Fruit fly (Drosophila melanogaster) whole organism, prepupa: ENCODE measurements around the gene CG42299.

Source experiments
- Blimp-1 ChIP-seq: fragments of 200-800 bp; sonication (Bioruptor generic); optimal IDR thresholded peaks from 3 replicates; lab custom pipeline; 2017; ENCODE audit warnings: missing biosample characterization, missing genetic modification characterization, mild to moderate bottlenecking, moderate library complexity, missing genetic modification reagents
- CG10669 ChIP-seq: fragments of 200-800 bp; sonication (Bioruptor generic); optimal IDR thresholded peaks from 3 replicates; lab custom pipeline; 2018; ENCODE audit warnings: missing biosample characterization, mild to moderate bottlenecking, missing genetic modification characterization, moderate library complexity
- CG11294 ChIP-seq: fragments of 200-800 bp; sonication (Bioruptor generic); IDR thresholded peaks from 2 replicates; pipeline ENCODE4 v1.3.6; 2022; ENCODE audit warnings: missing biosample characterization, missing genetic modification characterization
- CG11762 ChIP-seq: fragments of 200-800 bp; sonication (Bioruptor generic); optimal IDR thresholded peaks from 3 replicates; lab custom pipeline; 2016; ENCODE audit warnings: missing biosample characterization, missing genetic modification characterization; ENCODE audit not compliant: insufficient read depth
- CG15336 ChIP-seq: fragments of 200-800 bp; sonication (Bioruptor generic); IDR thresholded peaks from 2 replicates; pipeline ENCODE4 v1.3.6; 2022; ENCODE audit warnings: missing biosample characterization, missing genetic modification characterization
- CG3032 ChIP-seq: fragments of 200-800 bp; optimal IDR thresholded peaks from 2 replicates; lab custom pipeline; 2019; ENCODE audit warnings: missing biosample characterization, mild to moderate bottlenecking, missing genetic modification characterization, moderate library complexity
- CG31627 ChIP-seq: fragments of 200-800 bp; sonication (Bioruptor generic); optimal IDR thresholded peaks from 3 replicates; lab custom pipeline; 2016; ENCODE audit warnings: missing biosample characterization, missing genetic modification characterization
- CG32006 ChIP-seq: fragments of 200-800 bp; sonication (Bioruptor generic); optimal IDR thresholded peaks from 3 replicates; lab custom pipeline; 2017; ENCODE audit warnings: missing biosample characterization, mild to moderate bottlenecking, missing genetic modification characterization
- CG3919 ChIP-seq: fragments of 200-800 bp; sonication (Bioruptor generic); optimal IDR thresholded peaks from 3 replicates; lab custom pipeline; 2016; ENCODE audit warnings: missing biosample characterization, missing genetic modification characterization
- CG6163 ChIP-seq: fragments of 200-800 bp; sonication (Bioruptor generic); IDR thresholded peaks from 3 replicates; pipeline ENCODE4 v1.3.6; 2022; ENCODE audit warnings: missing biosample characterization, missing genetic modification characterization
- CG6276 ChIP-seq: fragments of 200-800 bp; sonication (Bioruptor generic); optimal IDR thresholded peaks from 2 replicates; lab custom pipeline; 2017; ENCODE audit warnings: missing biosample characterization, mild to moderate bottlenecking, missing genetic modification characterization
- CG6808 ChIP-seq: fragments of 200-800 bp; sonication (Bioruptor generic); optimal IDR thresholded peaks from 3 replicates; lab custom pipeline; 2017; ENCODE audit warnings: missing biosample characterization, missing genetic modification characterization, mild to moderate bottlenecking, moderate library complexity, missing genetic modification reagents
- CG6854 ChIP-seq: fragments of 200-800 bp; sonication (Bioruptor generic); optimal IDR thresholded peaks from 2 replicates; lab custom pipeline; 2017; ENCODE audit warnings: missing biosample characterization, mild to moderate bottlenecking, missing genetic modification characterization
- CG7368 ChIP-seq: fragments of 200-800 bp; sonication (Bioruptor generic); optimal IDR thresholded peaks from 3 replicates; lab custom pipeline; 2016; ENCODE audit warnings: missing biosample characterization, missing genetic modification characterization
- CG8119 ChIP-seq: fragments of 200-800 bp; sonication (Bioruptor generic); IDR thresholded peaks from 3 replicates; pipeline ENCODE4 v1.3.6; 2022; ENCODE audit warnings: missing biosample characterization, missing genetic modification characterization
- CG8319 ChIP-seq: fragments of 200-800 bp; sonication (Bioruptor generic); optimal IDR thresholded peaks from 3 replicates; lab custom pipeline; 2016; ENCODE audit warnings: missing biosample characterization, missing genetic modification characterization
- CG8632 ChIP-seq: fragments of 200-800 bp; sonication (Bioruptor generic); optimal IDR thresholded peaks from 3 replicates; lab custom pipeline; 2016; ENCODE audit warnings: missing biosample characterization, missing genetic modification characterization
- CG9139 ChIP-seq: fragments of 200-800 bp; sonication (Bioruptor generic); optimal IDR thresholded peaks from 3 replicates; lab custom pipeline; 2017; ENCODE audit warnings: missing biosample characterization, mild to moderate bottlenecking, missing genetic modification characterization
- Eip75B ChIP-seq: fragments of 200-800 bp; sonication (Bioruptor generic); optimal IDR thresholded peaks from 3 replicates; lab custom pipeline; 2016; ENCODE audit warnings: missing biosample characterization, missing genetic modification characterization
- Eip78C ChIP-seq: fragments of 200-800 bp; sonication (Bioruptor generic); peaks from one replicate; lab custom pipeline; 2016; ENCODE audit warnings: missing biosample characterization, missing genetic modification characterization
- Eip93F ChIP-seq: fragments of 200-800 bp; sonication (Bioruptor generic); optimal IDR thresholded peaks from 2 replicates; lab custom pipeline; 2016; ENCODE audit warnings: missing biosample characterization, mild to moderate bottlenecking, missing genetic modification characterization
- Ets21C ChIP-seq: fragments of 200-800 bp; sonication (Bioruptor generic); optimal IDR thresholded peaks from 3 replicates; lab custom pipeline; 2016; ENCODE audit warnings: missing biosample characterization, missing genetic modification characterization
- Hr38 ChIP-seq: sonication (Bioruptor generic); optimal IDR thresholded peaks from 2 replicates; lab custom pipeline; 2016; ENCODE audit warnings: missing biosample characterization, missing genetic modification characterization
- Lpt ChIP-seq: fragments of 200-800 bp; sonication (Bioruptor generic); optimal IDR thresholded peaks from 3 replicates; lab custom pipeline; 2016; ENCODE audit warnings: missing biosample characterization, missing genetic modification characterization
- OdsH ChIP-seq: fragments of 200-800 bp; sonication (Bioruptor generic); optimal IDR thresholded peaks from 3 replicates; lab custom pipeline; 2016; ENCODE audit warnings: missing biosample characterization, missing genetic modification characterization
- Smox ChIP-seq: fragments of 200-800 bp; sonication (Bioruptor generic); optimal IDR thresholded peaks from 3 replicates; lab custom pipeline; 2016; ENCODE audit warnings: missing biosample characterization, missing genetic modification characterization
- Sox102F ChIP-seq: fragments of 200-800 bp; sonication (Bioruptor generic); optimal IDR thresholded peaks from 2 replicates; lab custom pipeline; 2016; ENCODE audit warnings: missing biosample characterization, mild to moderate bottlenecking, missing genetic modification characterization
- Sox14 ChIP-seq: fragments of 200-800 bp; sonication (Bioruptor generic); optimal IDR thresholded peaks from 3 replicates; lab custom pipeline; 2016; ENCODE audit warnings: missing biosample characterization, missing genetic modification characterization
- acj6 ChIP-seq: fragments of 200-800 bp; sonication (Bioruptor generic); optimal IDR thresholded peaks from 3 replicates; lab custom pipeline; 2016; ENCODE audit warnings: missing biosample characterization, missing genetic modification characterization
- cyc ChIP-seq: fragments of 200-800 bp; sonication (Bioruptor generic); optimal IDR thresholded peaks from 3 replicates; lab custom pipeline; 2016; ENCODE audit warnings: missing biosample characterization, missing genetic modification characterization
- dac ChIP-seq: fragments of 200-800 bp; sonication (Bioruptor generic); optimal IDR thresholded peaks from 2 replicates; lab custom pipeline; 2017; ENCODE audit warnings: missing biosample characterization, mild to moderate bottlenecking, missing genetic modification characterization
- dsx ChIP-seq: fragments of 200-800 bp; optimal IDR thresholded peaks from 3 replicates; lab custom pipeline; 2019; ENCODE audit warnings: missing biosample characterization, mild to moderate bottlenecking, missing genetic modification characterization, moderate library complexity; ENCODE audit not compliant: poor library complexity, severe bottlenecking
- esn ChIP-seq: fragments of 200-800 bp; sonication (Bioruptor generic); optimal IDR thresholded peaks from 2 replicates; lab custom pipeline; 2016; ENCODE audit warnings: missing biosample characterization, mild to moderate bottlenecking, missing genetic modification characterization, moderate library complexity
- fd85E ChIP-seq: fragments of 200-800 bp; sonication (Bioruptor generic); optimal IDR thresholded peaks from 3 replicates; lab custom pipeline; 2016; ENCODE audit warnings: missing biosample characterization, missing genetic modification characterization
- fkh ChIP-seq: fragments of 200-800 bp; sonication (Bioruptor generic); optimal IDR thresholded peaks from 3 replicates; lab custom pipeline; 2017; ENCODE audit warnings: missing biosample characterization, mild to moderate bottlenecking, missing genetic modification characterization, moderate library complexity
- net ChIP-seq: fragments of 200-800 bp; sonication (Bioruptor generic); optimal IDR thresholded peaks from 3 replicates; lab custom pipeline; 2016; ENCODE audit warnings: missing biosample characterization, missing genetic modification characterization
- pdm3 ChIP-seq: fragments of 200-800 bp; sonication (Bioruptor generic); optimal IDR thresholded peaks from 3 replicates; lab custom pipeline; 2016; ENCODE audit warnings: missing biosample characterization, missing genetic modification characterization
- salr ChIP-seq, 2 experiments: fragments of 200-800 bp; sonication (Bioruptor generic); optimal IDR thresholded peaks; 3 replicates each; lab custom pipeline; 2016 to 2018; ENCODE audit warnings: missing biosample characterization in 2 of 2, missing genetic modification characterization in 2 of 2, mild to moderate bottlenecking in 1 of 2
- spab ChIP-seq: fragments of 200-800 bp; sonication (Bioruptor generic); optimal IDR thresholded peaks from 2 replicates; lab custom pipeline; 2017; ENCODE audit warnings: missing biosample characterization, mild to moderate bottlenecking, missing genetic modification characterization, missing genetic modification reagents
- ss ChIP-seq, 2 experiments: fragments of 200-800 bp; sonication (Bioruptor generic); optimal IDR thresholded peaks; 2 replicates in 1 of 2; 3 replicates in 1 of 2; lab custom pipeline; 2017 to 2018; ENCODE audit warnings: mild to moderate bottlenecking in 2 of 2, missing biosample characterization in 2 of 2, missing genetic modification characterization in 2 of 2, moderate library complexity in 1 of 2
- svp ChIP-seq: fragments of 200-800 bp; sonication (Bioruptor generic); peaks from one replicate; lab custom pipeline; 2016; ENCODE audit warnings: missing biosample characterization, missing genetic modification characterization
- topi ChIP-seq: fragments of 200-800 bp; sonication (Bioruptor generic); optimal IDR thresholded peaks from 3 replicates; lab custom pipeline; 2016; ENCODE audit warnings: missing biosample characterization, missing genetic modification characterization
- vri ChIP-seq: fragments of 200-800 bp; sonication (Bioruptor generic); optimal IDR thresholded peaks from 3 replicates; lab custom pipeline; 2016; ENCODE audit warnings: missing biosample characterization, mild to moderate bottlenecking, missing genetic modification characterization

CG42299 gene

DNA sequence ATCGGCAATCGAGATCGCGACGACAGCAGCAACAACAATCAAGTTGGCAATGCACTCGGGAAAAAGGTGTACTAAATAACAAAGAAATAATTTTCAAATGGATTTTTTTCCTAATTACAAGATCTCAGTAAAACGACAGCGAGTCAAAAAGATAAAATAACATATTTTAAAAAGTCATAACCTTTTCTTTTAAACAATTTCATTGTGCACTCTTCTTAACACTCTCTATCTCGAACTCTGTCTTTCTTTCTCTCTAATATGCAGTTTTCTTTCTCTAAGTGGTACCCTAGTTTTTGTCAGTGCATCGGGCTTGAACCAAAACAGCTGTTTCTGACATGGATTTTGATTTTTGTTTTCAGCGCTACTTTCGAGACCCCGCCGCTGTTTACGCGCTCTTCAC, 26.4 kb downstream of the CG42299 start (continued):
- peak; percentile 68 for TF ChIP-seq esn (GFP tag; lab: Kevin White, UChicago)
- TF ChIP-seq Blimp-1 (GFP tag; lab: Kevin White, UChicago): peak; percentile 12
- peak; percentile 79 for TF ChIP-seq CG6276 (GFP tag; lab: Kevin White, UChicago)
- TF ChIP-seq CG7368 (GFP tag; lab: Kevin White, UChicago): peak; percentile 17
- TF ChIP-seq CG15336 (GFP tag; lab: Robert Waterston, UW): peak; percentile 77
- peak; percentile 30 for TF ChIP-seq CG3032
- TF ChIP-seq CG9139: no peak
- peak; percentile 4 for TF ChIP-seq dsx (GFP tag; lab: Kevin White, UChicago)
- TF ChIP-seq Hr38 (GFP tag; lab: Kevin White, UChicago): no peak
- peak; percentile 15 for TF ChIP-seq fkh (GFP tag; lab: Kevin White, UChicago)
- TF ChIP-seq Ets21C (GFP tag; lab: Kevin White, UChicago): peak; percentile 30
- TF ChIP-seq Sox102F (GFP tag; lab: Kevin White, UChicago): peak; percentile 57
- peak; percentile 41 for TF ChIP-seq Lpt (GFP tag; lab: Kevin White, UChicago)
- no peak for TF ChIP-seq ss (GFP tag; optimal IDR thresholded peaks at IDR 0.05; lab: Kevin White, UChicago)
- peak; percentile 52 for TF ChIP-seq Eip75B (GFP tag; lab: Kevin White, UChicago)

DNA sequence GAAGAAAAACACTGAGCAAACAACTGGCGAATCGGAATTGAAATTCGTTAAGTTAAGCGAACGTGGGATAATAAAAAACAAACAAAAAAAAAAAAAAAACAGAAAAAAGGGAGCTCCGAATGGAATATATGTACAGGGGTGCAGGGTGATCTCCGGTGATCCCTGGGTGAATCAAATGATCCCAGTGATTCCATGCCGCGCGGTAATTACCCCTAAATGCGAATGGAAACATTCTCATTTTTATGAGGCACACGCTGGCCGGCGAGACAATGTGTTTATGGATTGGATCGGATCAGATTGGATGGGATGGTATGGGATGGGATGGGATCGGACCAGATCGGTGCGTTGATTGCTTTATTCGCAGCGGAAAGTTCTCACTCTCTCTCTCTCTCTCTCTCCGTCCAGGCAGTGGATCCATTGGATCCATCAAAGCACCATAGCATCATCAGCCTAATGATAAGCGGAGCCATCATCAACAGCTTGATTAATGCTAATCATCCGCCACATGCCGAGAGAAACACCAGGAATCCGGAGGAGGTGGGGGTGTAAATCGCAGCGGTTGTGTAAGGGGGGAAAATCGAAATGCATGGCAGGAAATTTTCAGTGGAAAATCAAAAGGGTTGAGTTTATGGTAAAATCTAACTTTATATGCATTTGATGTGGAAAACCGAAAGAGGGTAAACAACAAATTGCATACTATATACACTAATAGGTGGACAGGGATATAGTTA, 29.9 kb downstream of the CG42299 start:
- TF ChIP-seq vri: no peak
- TF ChIP-seq OdsH (GFP tag; lab: Kevin White, UChicago): no peak
- no peak for TF ChIP-seq Smox
- no peak for TF ChIP-seq Sox14
- peak; percentile 44 for TF ChIP-seq Eip78C (GFP tag; lab: Kevin White, UChicago)
- no peak for TF ChIP-seq spab
- peak; percentile 99 for TF ChIP-seq svp (GFP tag; lab: Kevin White, UChicago)
- no peak for TF ChIP-seq dac
- peak; percentile 30 for TF ChIP-seq dsx (GFP tag; lab: Kevin White, UChicago)
- TF ChIP-seq Eip75B (GFP tag; lab: Kevin White, UChicago): no peak

DNA sequence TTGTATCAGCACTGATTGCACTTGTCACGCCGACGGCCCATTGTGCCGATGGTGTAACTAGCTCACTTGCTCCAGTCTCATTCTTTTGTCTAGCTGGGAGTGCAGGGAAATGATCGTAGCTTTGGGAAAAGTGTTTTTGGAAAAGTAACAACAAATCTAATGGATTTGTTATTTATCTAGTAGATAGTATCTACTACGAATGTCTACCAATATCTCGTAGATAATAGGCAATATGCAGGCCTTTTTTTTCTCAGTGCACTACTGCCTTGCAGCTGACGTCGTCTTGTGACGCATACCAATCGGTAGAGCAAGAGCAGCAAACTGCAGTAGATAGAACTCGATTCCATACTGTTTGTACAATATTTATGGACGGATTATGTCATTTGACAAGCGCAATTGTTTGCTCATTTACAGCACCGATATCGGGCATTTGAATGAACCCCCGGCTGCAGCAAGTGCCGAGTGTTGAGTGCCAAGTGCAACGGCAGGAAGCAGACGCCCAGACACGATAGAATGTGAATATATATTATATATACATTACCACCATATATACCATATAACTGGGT, 31.9 kb downstream of the CG42299 start:
- TF ChIP-seq fd85E (GFP tag; lab: Kevin White, UChicago) (no peak), CG31627 (no peak), CG3919 (GFP tag; lab: Kevin White, UChicago) (peak; percentile 53), net (peak; percentile 2), svp (GFP tag; lab: Kevin White, UChicago) (peak; percentile 59), topi (GFP tag; lab: Kevin White, UChicago) (peak; percentile 19), CG15336 (GFP tag; lab: Robert Waterston, UW) (peak; percentile 80), Sox14 (peak; percentile 61), OdsH (GFP tag; lab: Kevin White, UChicago) (peak; percentile 45), CG8632 (GFP tag; lab: Kevin White, UChicago) (peak; percentile 32), CG32006 (GFP tag; lab: Kevin White, UChicago) (peak; percentile 60), pdm3 (GFP tag; lab: Kevin White, UChicago) (peak; percentile 65), Hr38 (GFP tag; lab: Kevin White, UChicago) (no peak), spab (peak; percentile 15), salr (GFP tag; optimal IDR thresholded peaks at IDR 0.05; lab: Kevin White, UChicago) (peak in 1 of 2 experiments; percentile 9), CG9139 (no peak), CG8319 (GFP tag; lab: Kevin White, UChicago) (peak; percentile 9), acj6 (peak; percentile 29), CG6808 (GFP tag; lab: Kevin White, UChicago) (peak; percentile 11), CG6276 (GFP tag; lab: Kevin White, UChicago) (peak; percentile 46), CG7368 (GFP tag; lab: Kevin White, UChicago) (peak; percentile 6), cyc (no peak), CG11294 (peak; percentile 60), CG6854 (GFP tag; lab: Kevin White, UChicago) (no peak), CG10669 (GFP tag; lab: Kevin White, UChicago) (peak; percentile 40), Smox (no peak), vri (peak; percentile 53), Eip93F (GFP tag; lab: Kevin White, UChicago) (no peak), ss (GFP tag; optimal IDR thresholded peaks at IDR 0.05; lab: Kevin White, UChicago) (peak in 1 of 2 experiments; percentile 39), Ets21C (GFP tag; lab: Kevin White, UChicago) (no peak), CG11762 (GFP tag; lab: Kevin White, UChicago) (peak; percentile 18), CG8119 (peak; percentile 67), CG6163 (GFP tag; lab: Robert Waterston, UW) (peak; percentile 78)
